Worm (Caenorhabditis elegans): ENCODE measurements around the gene asb-2.

DNA sequence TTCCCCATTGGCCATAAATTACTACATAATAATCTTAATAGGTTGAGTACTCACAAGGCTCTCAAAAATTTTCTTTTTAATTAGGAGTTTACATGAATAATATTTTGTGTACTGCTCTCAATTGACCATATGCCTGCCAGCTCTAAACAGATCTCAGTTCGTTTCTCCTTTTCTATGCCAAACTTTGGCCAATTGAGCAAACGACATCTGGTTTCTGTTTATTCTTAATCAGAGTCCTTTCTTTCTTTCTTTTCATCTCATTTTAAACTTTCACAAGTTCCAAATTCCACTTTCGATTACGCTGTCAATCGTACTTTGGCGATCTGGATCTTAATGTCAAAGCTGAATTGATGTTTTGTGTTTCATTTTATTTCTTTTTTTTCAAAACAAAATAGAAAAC is 5.2 kb upstream of the asb-2 start:
- TF ChIP-seq T20F7.1 (GFP tag; optimal IDR thresholded peaks at IDR 0.05) (no peak), jun-1 (tag; optimal IDR thresholded peaks at IDR 0.05) (no peak), nhr-10 (tag; optimal IDR thresholded peaks at IDR 0.05) (no peak), ceh-28 (tag; optimal IDR thresholded peaks at IDR 0.05) (no peak)
